Worm (Caenorhabditis elegans) whole organism, dauer: ENCODE measurements around the gene ugt-67.
"Not testable (repeated sequence)": the region's sequence is repeated elsewhere in the genome, so short reads cannot be mapped to it uniquely, and the experiment has no call there.

Experiments used
- unc-62 ChIP-seq: sonication (generic microtip); optimal IDR thresholded peaks from 2 replicates; lab custom pipeline; 2017; ENCODE audit warnings: missing biosample characterization, missing genetic modification reagents, missing genetic modification characterization

Gene ugt-67

DNA sequence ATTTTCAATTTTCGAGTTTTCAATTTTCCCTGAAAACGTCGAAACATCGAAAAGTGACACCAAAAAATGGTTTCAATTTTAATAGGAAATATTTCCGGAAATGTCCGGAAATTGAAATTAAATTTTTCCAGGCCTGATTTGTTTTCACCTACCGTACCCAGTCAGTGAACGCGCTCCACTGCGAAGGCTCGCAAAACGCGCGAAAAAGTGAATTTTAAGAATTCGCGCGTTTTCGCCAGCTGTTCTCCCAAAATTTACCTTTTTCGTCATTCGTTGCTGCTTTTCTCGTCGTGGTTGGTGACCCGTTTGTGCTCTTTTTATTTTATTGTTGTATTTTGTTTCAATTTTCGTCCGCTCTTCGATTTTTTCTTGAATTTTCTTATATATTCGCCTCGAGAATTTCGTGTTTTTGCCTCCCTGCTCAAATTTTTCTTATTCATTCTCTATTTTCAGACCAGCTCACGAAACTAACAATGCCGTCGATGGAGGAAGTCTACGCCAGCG, 11.1 kb upstream of the ugt-67 start, which contains the start of gene T19H12.2:
TSS of gene T19H12.2 (plus strand) at position 454 of the 504 bp plus-strand sequence.
- no peak for TF ChIP-seq unc-62 (GFP tag; lab: Kevin White, UChicago)

DNA sequence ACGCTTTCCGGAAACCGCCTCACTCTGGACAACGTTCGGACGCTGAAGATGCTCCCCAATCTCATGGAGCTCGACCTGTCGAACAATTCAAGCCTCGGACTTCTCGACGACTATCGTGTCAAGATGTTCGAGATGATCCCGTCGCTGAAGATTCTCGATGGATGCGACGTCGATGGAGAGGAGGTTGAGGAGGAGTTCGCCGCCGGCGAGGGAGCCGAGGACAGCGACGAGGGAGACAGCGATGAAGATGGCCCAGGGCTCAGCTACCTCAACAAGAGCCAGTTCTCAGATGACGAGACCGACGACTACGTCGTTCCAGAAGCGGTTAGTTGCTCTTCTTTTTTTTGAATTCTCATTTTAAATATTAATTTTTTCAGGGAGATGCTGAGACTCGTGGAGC, 10.4 kb upstream of the ugt-67 start:
- no peak for TF ChIP-seq unc-62 (GFP tag; lab: Kevin White, UChicago)

DNA sequence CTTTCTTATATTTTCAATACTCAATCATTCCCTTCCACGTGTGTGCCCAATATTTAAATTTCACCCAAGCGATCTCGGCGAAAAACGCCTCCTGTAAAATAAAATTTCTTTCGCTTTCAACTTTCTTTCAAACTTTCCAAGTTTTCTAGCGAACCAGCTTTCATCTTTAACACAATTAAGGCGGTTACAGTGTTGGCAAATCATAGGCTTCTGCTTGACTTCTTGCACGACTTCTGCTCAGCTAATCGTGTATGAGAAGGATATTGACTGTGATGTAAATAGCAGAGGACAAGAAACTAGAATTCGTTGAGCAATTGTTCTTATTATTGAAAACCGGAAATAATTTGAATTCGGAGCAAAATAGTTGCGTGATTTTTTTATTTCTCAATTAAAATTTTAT, 9.9 kb upstream of the ugt-67 start:
- TF ChIP-seq unc-62 (GFP tag; lab: Kevin White, UChicago) = no peak

DNA sequence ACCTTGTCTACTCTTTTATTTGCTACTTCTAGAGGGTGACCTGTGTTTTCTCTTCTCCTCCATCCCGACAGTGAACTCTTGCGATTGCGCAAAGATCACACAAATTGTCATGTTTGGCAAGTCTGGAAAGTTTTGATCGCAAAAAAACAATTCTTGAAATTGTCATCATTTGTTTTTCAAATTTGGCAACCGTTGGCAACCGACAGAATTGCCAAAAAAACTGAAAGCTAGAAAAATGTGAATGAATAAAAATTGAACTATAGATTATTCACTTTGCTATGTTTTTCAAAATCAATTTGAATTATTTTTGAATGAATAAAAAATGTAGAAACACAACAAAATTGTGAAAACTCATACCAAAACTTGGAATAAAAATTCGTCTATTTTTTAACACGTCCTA, 6.2 kb upstream of the ugt-67 start, which contains the start of gene ugt-11:
TSS of gene ugt-11 (minus strand) at position 101 of the 400 bp plus-strand sequence.
- TF ChIP-seq unc-62 (GFP tag; lab: Kevin White, UChicago) = no peak

DNA sequence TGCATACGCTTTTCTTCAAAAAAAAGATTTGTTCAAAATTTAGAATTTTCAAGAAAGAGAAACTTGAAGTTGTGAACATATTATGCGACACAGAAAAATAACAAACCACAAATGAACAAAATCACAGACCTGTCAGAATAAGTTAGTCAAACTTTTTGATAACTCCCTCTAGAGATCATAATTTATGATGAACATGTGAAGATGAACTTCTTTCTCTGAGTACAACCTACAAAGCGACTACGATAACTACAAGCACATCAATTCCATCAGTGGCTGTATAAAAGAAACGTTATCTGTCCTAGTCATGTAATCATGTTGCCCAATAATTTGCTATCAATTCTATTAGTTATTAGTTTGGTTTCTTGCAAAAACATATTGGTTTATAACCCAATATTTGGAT, 5.4 kb upstream of the ugt-67 start, which contains the start of gene ugt-9:
TSS of gene ugt-9 (plus strand) at position 305 of the 400 bp plus-strand sequence.
- no peak for TF ChIP-seq unc-62 (GFP tag; lab: Kevin White, UChicago)

DNA sequence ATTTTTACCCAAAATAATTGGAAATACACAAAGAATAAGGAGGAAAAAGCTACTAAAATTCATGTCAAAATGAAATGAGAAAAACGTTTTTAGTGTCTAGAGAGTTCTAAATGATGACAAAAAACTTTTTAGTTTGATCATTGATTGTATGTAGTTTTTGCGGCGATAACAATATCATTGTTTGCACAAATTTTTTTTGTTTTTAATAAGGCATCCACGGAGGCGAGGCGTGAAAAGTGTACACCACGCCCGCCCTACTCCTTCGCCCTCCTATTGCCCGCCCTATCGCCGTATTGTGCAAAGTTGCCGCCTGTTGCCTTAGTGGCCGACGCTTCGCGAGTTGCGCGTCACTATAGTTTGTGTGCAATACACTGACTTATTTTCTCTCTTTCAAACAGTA, 1.2 kb upstream of the ugt-67 start, which contains the start of gene ugt-10:
TSS of gene ugt-10 (minus strand) at position 101 of the 400 bp plus-strand sequence.
- TF ChIP-seq unc-62 (GFP tag; lab: Kevin White, UChicago) = not testable (repeated sequence)

DNA sequence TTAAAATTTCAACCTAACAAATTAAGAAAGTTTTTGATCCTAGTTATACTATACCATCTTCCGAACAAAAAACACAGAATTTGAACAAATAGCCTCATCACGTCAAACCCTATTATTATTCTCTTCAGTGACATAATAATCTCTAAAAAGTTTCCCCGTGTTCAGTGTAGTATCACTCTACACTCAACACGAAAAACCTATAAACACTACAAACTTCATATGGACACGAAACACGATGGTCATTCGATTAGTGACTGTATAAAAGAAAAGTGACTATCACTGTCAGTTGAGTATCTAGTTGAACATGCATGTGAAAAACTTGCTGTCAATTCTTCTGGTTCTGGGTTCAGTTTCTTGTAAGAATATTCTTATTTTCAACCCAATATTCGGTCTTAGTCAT, 2.5 kb downstream of the ugt-67 start, which contains the start of gene ugt-8:
TSS of gene ugt-8 (plus strand) at position 235 of the 400 bp plus-strand sequence.
- TF ChIP-seq unc-62 (GFP tag; lab: Kevin White, UChicago) = no peak

DNA sequence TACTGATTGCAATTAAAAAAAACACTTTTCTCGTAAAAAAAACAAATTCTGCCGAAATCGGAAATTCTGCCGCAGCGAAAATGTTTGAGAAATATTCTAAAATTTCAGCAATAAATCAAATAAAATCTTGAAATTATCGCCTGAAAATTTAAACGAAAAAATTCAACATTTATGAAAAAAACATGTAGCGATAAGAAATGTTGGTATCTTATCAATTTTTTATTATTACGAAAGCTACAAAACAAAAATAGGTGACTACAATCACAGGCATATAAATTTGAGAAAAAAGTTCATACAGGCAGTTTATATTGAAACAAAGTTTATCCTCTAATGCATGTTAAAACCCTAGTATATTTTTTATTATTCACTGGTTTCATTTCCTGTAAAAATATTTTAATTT, 4.8 kb downstream of the ugt-67 start, which contains the start of gene ugt-14:
TSS of gene ugt-14 (plus strand) at position 301 of the 400 bp plus-strand sequence.
- TF ChIP-seq unc-62 (GFP tag; lab: Kevin White, UChicago) = no peak

DNA sequence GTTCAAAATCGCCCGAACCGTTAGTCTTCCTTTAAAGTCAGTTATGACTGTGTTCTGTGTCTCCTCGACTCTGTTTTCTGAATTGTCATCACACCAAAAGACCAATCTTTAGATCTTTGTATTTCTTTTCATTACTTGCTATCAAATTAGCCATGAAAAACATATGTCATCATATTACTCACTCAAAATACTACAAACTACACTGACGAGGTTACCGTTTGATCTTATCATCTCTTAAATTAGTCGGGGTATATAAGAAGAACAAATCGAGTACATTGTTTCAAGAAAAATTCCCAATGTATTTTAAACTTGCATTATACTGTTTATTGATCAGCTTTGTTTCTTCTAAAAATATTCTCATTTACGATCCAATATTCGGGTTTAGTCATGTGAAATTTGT, 7.4 kb downstream of the ugt-67 start, which contains the start of gene ugt-13:
TSS of gene ugt-13 (plus strand) at position 294 of the 400 bp plus-strand sequence.
- no peak for TF ChIP-seq unc-62 (GFP tag; lab: Kevin White, UChicago)

DNA sequence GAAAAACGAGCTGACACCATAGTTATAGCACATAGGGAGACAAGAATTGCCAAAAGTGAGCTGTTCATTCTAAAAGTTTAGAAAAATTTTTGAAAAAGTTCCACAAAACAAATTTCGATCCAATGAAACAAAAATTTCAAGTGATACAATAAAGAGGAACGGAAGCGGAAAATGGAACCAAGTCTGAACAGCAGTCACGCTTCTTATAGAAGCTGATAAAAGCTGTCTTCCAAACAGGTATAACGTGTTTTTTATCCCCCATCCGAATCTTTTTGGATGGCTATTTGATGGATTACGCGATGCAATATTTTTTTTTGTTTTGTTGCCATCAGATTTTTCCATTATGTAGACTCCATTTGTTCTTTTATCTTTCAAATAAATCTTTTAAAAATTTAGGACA, 11.1 kb downstream of the ugt-67 start, which contains the start of gene H23N18.5:
TSS of gene H23N18.5 (minus strand) at position 69 of the 400 bp plus-strand sequence.
- TF ChIP-seq unc-62 (GFP tag; lab: Kevin White, UChicago) = no peak

DNA sequence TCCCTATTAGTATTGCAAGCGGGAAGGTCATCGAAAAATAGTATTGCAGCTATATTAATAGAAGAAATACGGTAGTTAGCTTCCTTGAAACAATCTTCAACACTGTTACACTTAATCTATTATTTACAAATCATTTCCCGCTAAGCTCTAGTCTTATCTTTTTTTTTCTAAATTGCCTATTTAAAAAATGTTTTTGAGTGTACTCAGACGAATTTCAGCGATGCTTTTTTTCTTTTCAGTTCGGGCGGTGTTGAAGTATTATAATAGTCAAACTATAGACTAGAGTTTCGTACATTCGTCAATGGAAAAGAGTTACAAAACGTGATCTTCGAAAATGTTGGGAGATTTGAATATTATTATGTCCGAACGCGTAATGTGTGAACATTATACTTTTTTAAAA, 12.7 kb downstream of the ugt-67 start:
- no peak for TF ChIP-seq unc-62 (GFP tag; lab: Kevin White, UChicago)

DNA sequence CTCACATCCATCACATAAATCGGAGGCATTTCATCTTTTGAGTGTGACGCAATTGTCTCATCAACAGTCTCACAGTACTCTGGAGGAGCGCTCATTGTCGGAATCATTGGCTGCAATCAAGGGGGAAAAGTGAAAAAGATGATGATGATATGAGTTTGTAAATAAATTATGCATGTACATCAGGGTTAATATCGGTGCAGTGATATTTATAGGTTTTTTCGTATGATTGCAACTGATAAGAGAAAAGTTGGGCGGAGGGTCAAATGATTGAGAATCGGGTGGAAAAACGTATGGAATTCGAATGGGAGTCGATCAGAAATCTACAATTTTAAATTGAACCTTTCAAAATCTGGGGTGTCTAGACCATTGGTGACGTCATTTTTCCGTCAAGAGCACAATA, 13.7 kb downstream of the ugt-67 start, which contains the start of gene H23N18.6:
TSS of gene H23N18.6 (minus strand) at position 201 of the 400 bp plus-strand sequence.
- no peak for TF ChIP-seq unc-62 (GFP tag; lab: Kevin White, UChicago)

DNA sequence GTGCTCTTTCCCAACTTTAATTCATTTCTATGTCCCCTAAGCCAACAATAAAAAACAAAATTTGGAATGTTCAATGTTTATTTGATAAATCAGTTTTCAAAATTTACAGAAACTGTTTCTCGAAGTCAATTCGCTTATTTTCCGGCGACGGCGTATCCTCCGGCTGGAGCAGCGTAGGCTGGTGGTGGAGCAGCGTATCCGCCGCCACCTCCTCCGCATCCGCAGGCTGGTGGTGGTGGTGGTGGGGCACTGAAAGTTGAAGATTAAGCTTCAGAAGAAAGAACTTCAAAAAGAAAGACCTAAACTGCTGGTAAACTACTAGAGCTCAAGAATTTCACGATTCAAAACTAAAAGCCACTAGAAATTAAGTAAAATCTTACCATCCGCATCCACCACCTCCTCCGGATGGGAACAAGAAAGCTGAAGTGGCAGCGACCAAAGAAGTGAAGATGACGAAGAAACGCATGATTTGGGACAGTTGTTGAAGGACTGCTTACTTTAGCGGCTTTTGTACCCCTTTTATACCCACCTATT, 17.0 kb downstream of the ugt-67 start, which contains the start of gene C02E7.7:
TSS of gene C02E7.7 (minus strand) at position 484 of the 534 bp plus-strand sequence.
- no peak for TF ChIP-seq unc-62 (GFP tag; lab: Kevin White, UChicago)

DNA sequence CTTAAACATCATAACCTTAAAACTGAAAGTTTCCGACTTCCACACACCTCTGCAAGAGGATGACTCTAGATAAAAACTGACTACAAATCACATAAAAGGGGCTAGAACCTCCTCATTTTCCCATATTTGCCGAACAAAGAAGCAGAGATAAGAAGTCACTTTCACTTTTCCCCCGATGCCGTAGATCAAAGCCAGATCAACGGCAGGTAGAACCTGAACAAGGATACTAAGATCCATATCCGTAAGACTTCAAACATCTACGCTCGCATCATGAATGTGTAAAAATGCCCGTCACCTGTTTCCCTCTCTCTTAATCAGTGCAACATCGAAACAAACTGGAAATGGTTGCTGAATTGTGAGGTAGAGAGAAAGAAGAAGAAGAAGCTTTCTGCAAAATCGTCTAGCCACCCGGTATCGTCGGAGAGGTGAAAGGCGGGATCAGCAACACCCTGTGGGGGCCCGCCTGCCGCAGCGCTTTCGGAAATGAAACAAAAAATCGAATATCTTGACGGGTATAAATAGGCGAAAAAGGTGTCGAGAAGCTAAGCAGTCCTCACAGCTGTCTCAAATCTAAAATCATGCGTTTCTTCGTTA, 17.6 kb downstream of the ugt-67 start, which contains the start of gene C02E7.6:
TSS of gene C02E7.6 (plus strand) at position 544 of the 594 bp plus-strand sequence.
- no peak for TF ChIP-seq unc-62 (GFP tag; lab: Kevin White, UChicago)

DNA sequence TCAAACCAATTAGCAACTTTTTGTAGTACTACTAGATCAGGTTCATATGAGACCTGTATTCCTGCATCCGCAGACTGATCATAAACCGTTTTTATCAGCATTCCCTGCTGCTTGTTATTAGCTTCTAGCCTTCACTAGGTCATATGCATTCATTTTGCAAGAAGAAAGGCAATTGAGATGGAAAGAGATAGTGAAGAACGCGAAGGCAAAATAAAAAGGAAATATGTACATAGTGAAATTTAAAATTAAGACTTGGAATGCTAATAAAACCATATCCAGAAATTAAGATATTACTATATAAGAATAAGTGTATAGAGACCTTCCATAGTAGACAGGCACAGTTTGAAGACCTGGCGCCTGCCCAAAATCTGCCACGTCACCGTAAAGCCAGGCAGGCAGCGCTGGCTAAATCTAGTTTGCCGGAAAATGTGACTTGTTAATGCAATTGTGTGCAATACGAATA, 19.5 kb downstream of the ugt-67 start, which contains the start of the genes C02E7.8 and srh-23:
TSS of gene C02E7.8 (minus strand) at position 101 of the 463 bp plus-strand sequence.
TSS of gene srh-23 (plus strand) at position 413 of the 463 bp plus-strand sequence.
- TF ChIP-seq unc-62 (GFP tag; lab: Kevin White, UChicago) = no peak

DNA sequence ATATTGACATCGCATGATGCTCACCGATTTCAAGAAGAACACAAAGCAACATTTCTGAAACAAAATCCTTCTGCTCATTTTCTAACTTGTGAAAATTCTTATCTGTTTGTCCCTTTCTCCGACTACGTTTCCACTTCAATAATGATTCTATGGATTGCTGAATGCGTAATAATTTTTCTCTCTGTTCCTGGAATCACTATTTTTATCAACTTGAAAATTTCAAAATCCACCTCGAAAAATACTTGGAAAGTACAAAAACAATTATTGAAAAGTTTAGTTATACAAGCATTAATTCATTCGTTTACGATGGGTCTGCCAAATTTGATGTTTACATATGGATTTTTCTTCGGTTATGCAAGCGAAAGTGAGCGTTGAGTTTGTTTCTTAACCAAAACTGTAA, 20.9 kb downstream of the ugt-67 start, which contains the start of gene srh-22:
TSS of gene srh-22 (plus strand) at position 301 of the 400 bp plus-strand sequence.
- TF ChIP-seq unc-62 (GFP tag; lab: Kevin White, UChicago) = no peak
